Worm (Caenorhabditis elegans) whole organism, L2 larva: ENCODE measurements around the gene srh-11.
"Not testable (repeated sequence)": the region's sequence is repeated elsewhere in the genome, so short reads cannot be mapped to it uniquely, and the experiment has no call there.

Experiments
- alr-1 ChIP-seq: fragments of 150-350 bp; optimal IDR thresholded peaks from 2 replicates; lab custom pipeline; 2014; ENCODE audit warnings: missing biosample characterization, missing genetic modification characterization
- aly-2 ChIP-seq: fragments of 150-350 bp; optimal IDR thresholded peaks from 2 replicates; lab custom pipeline; 2014; ENCODE audit warnings: missing biosample characterization, missing genetic modification characterization
- ama-1 ChIP-seq: fragments of 150-350 bp; optimal IDR thresholded peaks from 2 replicates; lab custom pipeline; 2018; ENCODE audit warnings: inconsistent platforms
- blmp-1 ChIP-seq: sonication (generic microtip); optimal IDR thresholded peaks from 2 replicates; lab custom pipeline; 2017; ENCODE audit warnings: missing genetic modification characterization, mild to moderate bottlenecking, missing compliant biosample characterization, antibody characterized with exemption, moderate library complexity; ENCODE audit not compliant: insufficient read depth
- ceh-16 ChIP-seq: fragments of 150-350 bp; optimal IDR thresholded peaks from 2 replicates; lab custom pipeline; 2014; ENCODE audit warnings: missing biosample characterization, missing genetic modification characterization
- elt-1 ChIP-seq: fragments of 150-350 bp; optimal IDR thresholded peaks from 2 replicates; lab custom pipeline; 2014; ENCODE audit warnings: missing biosample characterization, missing genetic modification characterization
- elt-3 ChIP-seq: sonication (generic microtip); optimal IDR thresholded peaks from 2 replicates; lab custom pipeline; 2017; ENCODE audit warnings: missing biosample characterization, missing genetic modification characterization
- fos-1 ChIP-seq: fragments of 150-350 bp; optimal IDR thresholded peaks from 2 replicates; lab custom pipeline; 2014; ENCODE audit warnings: missing biosample characterization, missing genetic modification characterization
- gmeb-1 ChIP-seq: fragments of 150-350 bp; optimal IDR thresholded peaks from 2 replicates; lab custom pipeline; 2014; ENCODE audit warnings: missing biosample characterization, missing genetic modification characterization
- lin-13 ChIP-seq: fragments of 150-350 bp; optimal IDR thresholded peaks from 2 replicates; lab custom pipeline; 2014; ENCODE audit warnings: missing biosample characterization, missing genetic modification reagents, missing genetic modification characterization
- mab-5 ChIP-seq: fragments of 150-350 bp; optimal IDR thresholded peaks from 2 replicates; lab custom pipeline; 2014; ENCODE audit warnings: missing biosample characterization, missing genetic modification characterization
- mdl-1 ChIP-seq, 2 experiments: fragments of 150-350 bp in 1 of 2; sonication (generic microtip) in 1 of 2; optimal IDR thresholded peaks; 2 replicates each; lab custom pipeline; 2017; ENCODE audit warnings: missing biosample characterization in 2 of 2, missing genetic modification characterization in 2 of 2
- nhr-10 ChIP-seq: sonication (generic microtip); optimal IDR thresholded peaks from 2 replicates; lab custom pipeline; 2017; ENCODE audit warnings: missing biosample characterization, missing genetic modification characterization
- nhr-11 ChIP-seq: fragments of 150-350 bp; optimal IDR thresholded peaks from 2 replicates; lab custom pipeline; 2014; ENCODE audit warnings: missing biosample characterization, missing genetic modification characterization
- nhr-12 ChIP-seq: fragments of 150-350 bp; optimal IDR thresholded peaks from 2 replicates; lab custom pipeline; 2014; ENCODE audit warnings: missing biosample characterization, missing genetic modification characterization
- nhr-129 ChIP-seq: fragments of 150-350 bp; optimal IDR thresholded peaks from 2 replicates; lab custom pipeline; 2014; ENCODE audit warnings: missing biosample characterization, missing genetic modification characterization
- nhr-21 ChIP-seq: fragments of 150-350 bp; optimal IDR thresholded peaks from 2 replicates; lab custom pipeline; 2014; ENCODE audit warnings: missing biosample characterization, missing genetic modification characterization
- nhr-23 ChIP-seq: fragments of 150-350 bp; optimal IDR thresholded peaks from 2 replicates; lab custom pipeline; 2014; ENCODE audit warnings: missing biosample characterization, missing genetic modification reagents, missing genetic modification characterization
- nhr-237 ChIP-seq: fragments of 150-350 bp; optimal IDR thresholded peaks from 2 replicates; lab custom pipeline; 2014; ENCODE audit warnings: missing biosample characterization, missing genetic modification characterization
- nhr-25 ChIP-seq: fragments of 150-350 bp; sonication (generic microtip); optimal IDR thresholded peaks from 3 replicates; lab custom pipeline; 2014; ENCODE audit warnings: missing biosample characterization, missing genetic modification characterization
- nhr-6 ChIP-seq: fragments of 150-350 bp; optimal IDR thresholded peaks from 2 replicates; lab custom pipeline; 2014; ENCODE audit warnings: missing biosample characterization, missing genetic modification characterization
- peb-1 ChIP-seq: fragments of 150-350 bp; optimal IDR thresholded peaks from 2 replicates; lab custom pipeline; 2014; ENCODE audit warnings: missing biosample characterization, missing genetic modification characterization
- sem-4 ChIP-seq: fragments of 150-350 bp; optimal IDR thresholded peaks from 2 replicates; lab custom pipeline; 2014; ENCODE audit warnings: missing biosample characterization, missing genetic modification reagents, missing genetic modification characterization
- skn-1 ChIP-seq: sonication (generic microtip); optimal IDR thresholded peaks from 2 replicates; lab custom pipeline; 2017; ENCODE audit warnings: missing biosample characterization, missing genetic modification characterization
- sma-3 ChIP-seq: sonication (generic microtip); optimal IDR thresholded peaks from 2 replicates; lab custom pipeline; 2016; ENCODE audit warnings: missing genetic modification reagents, missing genetic modification characterization, missing compliant biosample characterization
- sma-9 ChIP-seq, 2 experiments: fragments of 150-350 bp in 1 of 2; sonication (generic microtip) in 1 of 2; optimal IDR thresholded peaks; 2 replicates each; lab custom pipeline; 2014 to 2016; ENCODE audit warnings: missing genetic modification characterization in 2 of 2, mild to moderate bottlenecking in 1 of 2, missing biosample characterization in 1 of 2, missing compliant biosample characterization in 1 of 2, missing genetic modification reagents in 1 of 2, moderate library complexity in 1 of 2
- unc-55 ChIP-seq: fragments of 150-350 bp; sonication (generic microtip); optimal IDR thresholded peaks from 3 replicates; lab custom pipeline; 2014; ENCODE audit warnings: missing biosample characterization, missing genetic modification reagents, missing genetic modification characterization
- unc-62 ChIP-seq: fragments of 150-350 bp; optimal IDR thresholded peaks from 2 replicates; lab custom pipeline; 2014; ENCODE audit warnings: missing biosample characterization, missing genetic modification reagents, missing genetic modification characterization
- ztf-11 ChIP-seq: sonication (generic microtip); optimal IDR thresholded peaks from 2 replicates; lab custom pipeline; 2017; ENCODE audit warnings: missing biosample characterization, missing genetic modification characterization
- ztf-4 ChIP-seq: fragments of 150-350 bp; optimal IDR thresholded peaks from 2 replicates; lab custom pipeline; 2014; ENCODE audit warnings: missing biosample characterization, missing genetic modification characterization

The srh-11 gene

ce11 chrX:8327800-8328199 is 8.9 kb upstream of the srh-11 start, which contains the start of gene F55E10.4:
TSS of gene F55E10.4 (minus strand) at chrX:8327900.
- no peak for TF ChIP-seq nhr-21

ce11 chrX:8326394-8326793 is 7.5 kb upstream of the srh-11 start, which contains the start of gene R09F10.8:
TSS of gene R09F10.8 (minus strand) at chrX:8326451.
- TF ChIP-seq ztf-11 (tag; lab: Kevin White, UChicago) (no peak), nhr-12 (tag; lab: Kevin White, UChicago) (no peak), lin-13 (GFP tag; lab: Kevin White, UChicago) (no peak), nhr-6 (tag; lab: Kevin White, UChicago) (no peak), nhr-25 (tag; lab: Kevin White, UChicago) (no peak), mdl-1 (tag; optimal IDR thresholded peaks at IDR 0.05; lab: Kevin White, UChicago) (no peak), sma-9 (GFP tag; optimal IDR thresholded peaks at IDR 0.05; lab: Kevin White, UChicago) (no peak), sma-9 (tag; optimal IDR thresholded peaks at IDR 0.05; lab: Kevin White, UChicago) (no peak), nhr-23 (no peak), sma-3 (GFP tag; lab: Kevin White, UChicago) (no peak), nhr-10 (tag; lab: Kevin White, UChicago) (no peak), peb-1 (tag; lab: Kevin White, UChicago) (no peak), ztf-4 (tag; lab: Kevin White, UChicago) (no peak)
- TF ChIP-seq, all 48 proteins: peak for 0

- TF ChIP-seq fos-1 (tag; lab: Kevin White, UChicago) (peak; percentile 51), gmeb-1 (no peak)
These were observed 4.5 kb upstream of the srh-11 start, which contains the start of gene R09F10.1 for ce11 chrX:8323371-8323770. TSS of gene R09F10.1 (plus strand) at chrX:8323592.

ce11 chrX:8321811-8322210 is 3.0 kb upstream of the srh-11 start, which contains the start of gene abu-9:
TSS of gene abu-9 (plus strand) at chrX:8322111.
- TF ChIP-seq ama-1 (lab: Kevin White, UChicago); nhr-23; elt-3: not testable (repeated sequence)

- no peak for TF ChIP-seq ztf-4 (tag; lab: Kevin White, UChicago)
- TF ChIP-seq nhr-11 (tag; lab: Kevin White, UChicago) = no peak
These were observed 2.0 kb upstream of the srh-11 start, which contains the start of gene pqn-57 for ce11 chrX:8320889-8321288. TSS of gene pqn-57 (minus strand) at chrX:8320989.

- no peak for TF ChIP-seq ztf-4 (tag; lab: Kevin White, UChicago)
- no peak for TF ChIP-seq unc-62 (GFP tag; lab: Kevin White, UChicago)
- no peak for TF ChIP-seq mab-5
- no peak for TF ChIP-seq elt-1 (tag; lab: Kevin White, UChicago)
- no peak for TF ChIP-seq blmp-1
- TF ChIP-seq nhr-6 (tag; lab: Kevin White, UChicago) = no peak
- TF ChIP-seq alr-1 (tag; lab: Kevin White, UChicago) = no peak
- no peak for TF ChIP-seq skn-1
- no peak for TF ChIP-seq sem-4 (tag; lab: Kevin White, UChicago)
- TF ChIP-seq elt-3 = no peak
- TF ChIP-seq ceh-16 (tag; lab: Kevin White, UChicago) = no peak
- no peak for TF ChIP-seq fos-1 (tag; lab: Kevin White, UChicago)
- TF ChIP-seq gmeb-1 = no peak
- TF ChIP-seq nhr-237 = no peak
- no peak for TF ChIP-seq nhr-129
- TF ChIP-seq nhr-12 (tag; lab: Kevin White, UChicago) = no peak
- no peak for TF ChIP-seq sma-9 (GFP tag; optimal IDR thresholded peaks at IDR 0.05; lab: Kevin White, UChicago)
- no peak for TF ChIP-seq sma-9 (tag; optimal IDR thresholded peaks at IDR 0.05; lab: Kevin White, UChicago)
- no peak for TF ChIP-seq aly-2 (tag; lab: Kevin White, UChicago)
These were observed 7.3 kb downstream of the srh-11 start for ce11 chrX:8311590-8311989.

ce11 chrX:8310747-8311146 is 8.1 kb downstream of the srh-11 start:
- TF ChIP-seq unc-55 (GFP tag; lab: Kevin White, UChicago) (peak; percentile 11), aly-2 (tag; lab: Kevin White, UChicago) (no peak)
